Worm (Caenorhabditis elegans) whole organism, L4 larva: ENCODE results near the gene kvs-5.

Experiments
- ama-1 ChIP-seq: fragments of 150-350 bp; optimal IDR thresholded peaks from 2 replicates; lab custom pipeline; 2014; ENCODE audit warnings: inconsistent platforms, mixed read lengths
- ceh-28 ChIP-seq: fragments of 150-350 bp; optimal IDR thresholded peaks from 2 replicates; lab custom pipeline; 2014; ENCODE audit warnings: missing biosample characterization, missing genetic modification reagents, missing genetic modification characterization
- ceh-32 ChIP-seq: sonication (generic microtip); optimal IDR thresholded peaks from 2 replicates; lab custom pipeline; 2016; ENCODE audit warnings: mild to moderate bottlenecking, missing genetic modification characterization, missing compliant biosample characterization; ENCODE audit not compliant: poor library complexity
- ceh-82 ChIP-seq: sonication (generic microtip); optimal IDR thresholded peaks from 2 replicates; lab custom pipeline; 2017; ENCODE audit warnings: missing biosample characterization, missing genetic modification characterization
- dmd-6 ChIP-seq: fragments of 200-800 bp; sonication (Bioruptor generic); IDR thresholded peaks from 2 replicates; pipeline ENCODE4 v1.3.6; 2022; ENCODE audit warnings: missing genetic modification reagents, missing genetic modification characterization, missing compliant biosample characterization
- dve-1 ChIP-seq: sonication (generic microtip); optimal IDR thresholded peaks from 2 replicates; lab custom pipeline; 2017; ENCODE audit warnings: antibody characterized with exemption, mild to moderate bottlenecking, missing genetic modification characterization, missing compliant biosample characterization; ENCODE audit not compliant: insufficient read depth
- gei-8 ChIP-seq: fragments of 200-800 bp; sonication (Bioruptor generic); optimal IDR thresholded peaks from 2 replicates; lab custom pipeline; 2018; ENCODE audit warnings: mild to moderate bottlenecking, missing genetic modification characterization, missing compliant biosample characterization
- lin-39 ChIP-seq: fragments of 150-350 bp; optimal IDR thresholded peaks from 2 replicates; lab custom pipeline; 2014; ENCODE audit warnings: missing biosample characterization, missing genetic modification reagents, missing genetic modification characterization
- lsy-2 ChIP-seq, 2 experiments: fragments of 150-350 bp in 1 of 2; sonication (generic microtip) in 1 of 2; optimal IDR thresholded peaks; 2 replicates each; lab custom pipeline; 2014 to 2017; ENCODE audit warnings: missing biosample characterization in 2 of 2, missing genetic modification characterization in 2 of 2
- nhr-11 ChIP-seq: fragments of 150-350 bp; optimal IDR thresholded peaks from 2 replicates; lab custom pipeline; 2014; ENCODE audit warnings: missing biosample characterization, missing genetic modification characterization
- nhr-237 ChIP-seq: sonication (generic microtip); optimal IDR thresholded peaks from 2 replicates; lab custom pipeline; 2017; ENCODE audit warnings: missing biosample characterization, missing genetic modification characterization
- pha-4 ChIP-seq, 2 experiments: fragments of 150-350 bp in 1 of 2; fragments of 200-800 bp in 1 of 2; sonication (Bioruptor generic) in 1 of 2; IDR thresholded peaks in 1 of 2; optimal IDR thresholded peaks in 1 of 2; 2 replicates each; pipeline versions ENCODE4 v1.3.6 to Lab custom; 2014 to 2022; ENCODE audit warnings: missing genetic modification characterization in 2 of 2, missing genetic modification reagents in 2 of 2, missing biosample characterization in 1 of 2, missing compliant biosample characterization in 1 of 2
- snpc-4 ChIP-seq: fragments of 150-350 bp; optimal IDR thresholded peaks from 2 replicates; lab custom pipeline; 2014; ENCODE audit warnings: missing biosample characterization, missing genetic modification characterization

ce11 chrIV:778484-778883 is 41.9 kb downstream of the kvs-5 start, which contains the start of gene ugt-52:
- TF ChIP-seq nhr-11 (tag; lab: Kevin White, UChicago) (no peak), lsy-2 (tag; optimal IDR thresholded peaks at IDR 0.05; lab: Kevin White, UChicago) (no peak), ama-1 (lab: Kevin White, UChicago) (no peak), ceh-82 (tag; lab: Kevin White, UChicago) (no peak), ceh-28 (tag; lab: Kevin White, UChicago) (no peak), dve-1 (tag; lab: Kevin White, UChicago) (no peak), pha-4 (GFP tag; IDR thresholded peaks at IDR 0.05; lab: Robert Waterston, UW) (no peak), pha-4 (tag; optimal IDR thresholded peaks at IDR 0.05; lab: Kevin White, UChicago) (no peak), dmd-6 (GFP tag; lab: Robert Waterston, UW) (no peak), snpc-4 (tag; lab: Kevin White, UChicago) (no peak), ceh-32 (no peak), lin-39 (tag; lab: Kevin White, UChicago) (no peak), nhr-237 (tag; lab: Kevin White, UChicago) (no peak), gei-8 (GFP tag; lab: Kevin White, UChicago) (no peak)
